Fruit fly (Drosophila melanogaster): ENCODE measurements around the gene CG14419.

- TF ChIP-seq foxo (GFP tag; optimal IDR thresholded peaks at IDR 0.05) (no peak), dmrt93B (GFP tag; optimal IDR thresholded peaks at IDR 0.05) (no peak), sv (GFP tag; optimal IDR thresholded peaks at IDR 0.05) (no peak), br (GFP tag; optimal IDR thresholded peaks at IDR 0.05) (no peak), woc (GFP tag; optimal IDR thresholded peaks at IDR 0.05) (no peak), pan (optimal IDR thresholded peaks at IDR 0.05) (no peak), sage (GFP tag; optimal IDR thresholded peaks at IDR 0.05) (no peak), Dif (GFP tag; optimal IDR thresholded peaks at IDR 0.05; ENCODE audit: partially characterized antibody) (no peak), Sp1 (GFP tag; optimal IDR thresholded peaks at IDR 0.05) (no peak), psq (GFP tag; optimal IDR thresholded peaks at IDR 0.05) (no peak), Abd-B (GFP tag; optimal IDR thresholded peaks at IDR 0.05) (no peak), h (GFP tag; optimal IDR thresholded peaks at IDR 0.05) (no peak)
Observed at dm6 chrX:2869430-2869829, 16.3 kb downstream of the CG14419 start.

All from whole organism, wandering third instar larva.